Worm (Caenorhabditis elegans) whole organism, L4 larva: ENCODE measurements around the gene ceh-37.

Source experiments
- hif-1 ChIP-seq, 2 experiments: sonication (generic microtip); optimal IDR thresholded peaks; 2 replicates each; lab custom pipeline; 2016 to 2017; ENCODE audit warnings: missing compliant biosample characterization in 2 of 2, missing genetic modification characterization in 2 of 2, missing genetic modification reagents in 2 of 2, missing genotype in 2 of 2, mild to moderate bottlenecking in 1 of 2
- lin-15B ChIP-seq: fragments of 150-350 bp; sonication (generic microtip); optimal IDR thresholded peaks from 3 replicates; lab custom pipeline; 2014; ENCODE audit warnings: missing biosample characterization, missing genetic modification characterization
- nhr-11 ChIP-seq: fragments of 150-350 bp; optimal IDR thresholded peaks from 2 replicates; lab custom pipeline; 2014; ENCODE audit warnings: missing biosample characterization, missing genetic modification characterization
- nhr-25 ChIP-seq: sonication (generic microtip); optimal IDR thresholded peaks from 2 replicates; lab custom pipeline; 2017; ENCODE audit warnings: missing genetic modification characterization, mild to moderate bottlenecking, missing compliant biosample characterization, antibody characterized with exemption, moderate library complexity, borderline replicate concordance; ENCODE audit not compliant: insufficient read depth
- nhr-76 ChIP-seq: fragments of 150-350 bp; optimal IDR thresholded peaks from 2 replicates; lab custom pipeline; 2014; ENCODE audit warnings: missing biosample characterization, missing genetic modification characterization
- pha-4 ChIP-seq, 2 experiments: fragments of 150-350 bp in 1 of 2; fragments of 200-800 bp in 1 of 2; sonication (Bioruptor generic) in 1 of 2; IDR thresholded peaks in 1 of 2; optimal IDR thresholded peaks in 1 of 2; 2 replicates each; pipeline versions ENCODE4 v1.3.6 to Lab custom; 2014 to 2022; ENCODE audit warnings: missing genetic modification characterization in 2 of 2, missing genetic modification reagents in 2 of 2, missing biosample characterization in 1 of 2, missing compliant biosample characterization in 1 of 2
- snpc-4 ChIP-seq: fragments of 150-350 bp; optimal IDR thresholded peaks from 2 replicates; lab custom pipeline; 2014; ENCODE audit warnings: missing biosample characterization, missing genetic modification characterization
- unc-62 ChIP-seq, 3 experiments: fragments of 150-350 bp in 1 of 3; sonication (generic microtip); optimal IDR thresholded peaks in 2 of 3; peaks in 1 of 3; 1 replicate in 1 of 3; 2 replicates in 2 of 3; lab custom pipeline; 2014 to 2017; ENCODE audit warnings: missing biosample characterization in 3 of 3, missing genetic modification characterization in 3 of 3, missing genetic modification reagents in 3 of 3, missing genotype in 1 of 3

DNA sequence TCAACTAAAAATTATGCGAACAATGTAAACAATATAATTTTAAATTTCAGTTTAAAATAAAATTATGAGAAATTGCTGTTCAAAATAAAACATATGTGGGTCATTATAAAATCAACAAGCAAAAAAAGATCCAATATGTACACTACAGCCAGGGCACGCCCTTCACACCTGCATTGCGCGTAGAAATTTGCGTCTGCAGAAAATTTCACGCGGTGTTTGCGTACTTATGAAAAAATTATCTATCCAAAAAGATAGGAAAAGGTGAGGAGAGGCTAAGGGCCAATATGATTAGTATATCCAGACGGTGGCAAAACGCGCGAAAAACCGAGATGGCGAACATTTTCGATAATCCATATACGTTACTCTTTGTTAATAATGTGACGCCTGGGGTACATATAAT is 36.7 kb upstream of the ceh-37 start:
- no peak for TF ChIP-seq nhr-76 (tag; lab: Kevin White, UChicago)
- no peak for TF ChIP-seq nhr-25 (tag; lab: Kevin White, UChicago)
- TF ChIP-seq pha-4 (GFP tag; IDR thresholded peaks at IDR 0.05; lab: Robert Waterston, UW): no peak
- TF ChIP-seq pha-4 (tag; optimal IDR thresholded peaks at IDR 0.05; lab: Kevin White, UChicago): peak; percentile 14
- no peak for TF ChIP-seq nhr-11
- TF ChIP-seq snpc-4 (tag; lab: Kevin White, UChicago): no peak
- no peak for TF ChIP-seq hif-1 (tag; optimal IDR thresholded peaks at IDR 0.05; lab: Kevin White, UChicago)
- TF ChIP-seq unc-62 (GFP tag; optimal IDR thresholded peaks at IDR 0.05 in 1 of 2; lab: Kevin White, UChicago): peak in 1 of 2 experiments; percentile 16
- TF ChIP-seq unc-62 (tag; optimal IDR thresholded peaks at IDR 0.05; lab: Kevin White, UChicago): no peak
- TF ChIP-seq lin-15B: no peak
